Fruit fly (Drosophila melanogaster) whole organism: ENCODE data around the gene CG42367.

ENCODE experiments used
- CG8478 ChIP-seq: fragments of >200 bp; optimal IDR thresholded peaks from 2 replicates; lab custom pipeline; 2018; ENCODE audit warnings: inconsistent platforms
- Dll ChIP-seq: fragments of >200 bp; optimal IDR thresholded peaks from 2 replicates; lab custom pipeline; 2017
- EcR ChIP-seq, 2 experiments: fragments of >200 bp; optimal IDR thresholded peaks; 2 replicates each; lab custom pipeline; 2017; ENCODE audit warnings: missing biosample characterization in 2 of 2, missing genetic modification characterization in 2 of 2, missing genetic modification reagents in 2 of 2
- pan ChIP-seq: fragments of >200 bp; optimal IDR thresholded peaks from 2 replicates; lab custom pipeline; 2017
- psq ChIP-seq: fragments of >200 bp; optimal IDR thresholded peaks from 2 replicates; lab custom pipeline; 2017
- usp ChIP-seq: fragments of >200 bp; optimal IDR thresholded peaks from 2 replicates; lab custom pipeline; 2017; ENCODE audit warnings: missing biosample characterization, missing genetic modification characterization, mixed read lengths

CG42367 gene

DNA sequence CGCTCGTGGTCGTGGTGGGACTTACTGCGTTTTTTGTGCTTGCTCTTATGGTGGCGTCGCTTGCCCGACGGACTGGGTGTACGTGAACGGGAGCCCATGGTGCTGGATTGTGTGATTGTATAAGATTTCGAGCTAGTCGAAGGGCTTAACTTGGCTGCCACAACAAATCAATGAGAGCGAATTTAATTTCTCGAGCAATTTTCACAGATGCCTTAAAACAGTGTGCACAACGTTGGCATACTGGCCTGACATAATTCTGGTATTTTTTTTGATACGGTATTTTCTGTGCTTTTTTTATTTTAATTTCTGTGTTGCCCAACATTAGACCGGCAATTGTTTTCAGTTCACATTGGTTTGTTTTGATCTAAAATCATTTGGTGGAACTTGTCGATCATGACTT lies 7.5 kb downstream of the CG42367 start, which contains the start of gene Arglu1:
Arglu1 (minus strand) TSS at position 227 of the 400 bp plus-strand sequence.
- TF ChIP-seq usp (GFP tag; lab: Kevin White, UChicago) (no peak), CG8478 (no peak), pan (lab: Kevin White, UChicago) (no peak), EcR (GFP tag; optimal IDR thresholded peaks at IDR 0.05; lab: Kevin White, UChicago) (no peak), psq (lab: Kevin White, UChicago) (no peak), Dll (lab: Kevin White, UChicago) (no peak)

DNA sequence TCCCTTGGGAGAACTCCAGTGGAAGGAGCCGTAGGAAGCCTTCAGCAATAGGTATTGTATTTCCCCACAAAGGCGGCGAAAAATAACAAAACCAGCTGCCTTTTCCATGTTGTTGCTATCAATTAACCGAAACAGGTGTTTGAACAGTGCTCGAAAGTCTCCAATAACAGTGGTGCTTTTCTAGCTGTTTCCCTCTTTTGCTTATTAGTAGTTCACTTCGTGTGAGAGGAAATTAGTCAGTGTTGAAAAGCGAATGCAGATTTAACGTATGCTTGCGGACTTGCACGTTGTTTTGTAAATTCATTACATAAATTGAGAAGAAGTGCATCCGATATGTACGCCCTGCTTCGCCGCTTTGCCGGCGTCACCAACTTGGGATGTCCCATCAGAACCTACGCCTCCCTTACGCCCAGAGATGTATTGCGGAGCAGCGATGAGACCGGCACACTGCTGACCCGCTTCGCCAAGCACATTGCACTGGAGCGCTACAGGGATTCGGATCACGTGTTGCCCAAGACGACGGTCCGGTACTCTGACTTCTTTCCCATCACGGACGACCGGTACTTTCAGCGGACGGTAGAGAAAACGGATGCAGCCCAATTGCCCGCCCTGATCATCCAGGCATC lies 8.4 kb downstream of the CG42367 start, which contains the start of the genes Datp and CG4619:
Datp (minus strand) TSS at position 160 of the 626 bp plus-strand sequence.
CG4619 (plus strand) TSS at position 233 of the 626 bp plus-strand sequence.
- TF ChIP-seq usp (GFP tag; lab: Kevin White, UChicago) (no peak), Dll (lab: Kevin White, UChicago) (no peak), EcR (GFP tag; optimal IDR thresholded peaks at IDR 0.05; lab: Kevin White, UChicago) (no peak)

DNA sequence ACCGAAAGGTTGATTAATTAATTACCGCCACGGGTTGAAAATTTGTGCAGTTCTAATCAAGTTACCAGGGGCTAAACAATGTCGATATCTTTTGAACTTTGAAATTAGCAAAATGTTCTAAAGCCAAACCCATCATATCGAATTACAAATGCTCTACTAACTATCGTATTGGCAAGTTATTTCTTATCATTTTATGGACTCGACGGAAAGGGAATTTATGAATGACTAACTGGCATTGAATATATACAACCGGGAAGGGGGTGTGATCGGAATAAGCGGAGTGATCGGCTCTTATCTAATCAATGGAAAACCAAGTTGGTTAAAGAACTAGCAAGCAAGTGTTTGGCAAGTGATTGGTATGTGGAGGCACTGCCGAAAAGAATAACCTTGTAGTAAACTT lies 13.1 kb downstream of the CG42367 start:
- TF ChIP-seq pan (lab: Kevin White, UChicago) (no peak), Dll (lab: Kevin White, UChicago) (no peak), EcR (GFP tag; optimal IDR thresholded peaks at IDR 0.05; lab: Kevin White, UChicago) (no peak), usp (GFP tag; lab: Kevin White, UChicago) (no peak)

DNA sequence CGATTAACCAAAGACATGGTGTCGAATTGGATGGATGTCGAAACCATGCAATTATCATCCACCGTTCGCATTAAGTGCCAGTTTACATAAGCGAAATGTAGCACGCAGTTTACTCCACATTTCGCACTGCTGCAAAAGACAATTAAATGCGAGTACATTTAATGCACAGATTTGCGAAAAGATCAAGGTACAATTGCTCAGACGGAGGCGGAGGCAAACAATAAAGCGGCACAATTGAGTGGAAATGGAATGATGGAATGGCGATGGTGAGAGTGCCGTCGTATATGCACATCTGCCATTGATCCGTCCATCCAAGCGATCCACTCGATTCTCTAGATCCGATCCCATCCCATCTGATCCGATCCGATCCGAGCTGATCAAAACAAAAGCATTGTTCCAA lies 14.7 kb downstream of the CG42367 start:
- TF ChIP-seq Dll (lab: Kevin White, UChicago) (no peak), usp (GFP tag; lab: Kevin White, UChicago) (no peak), psq (lab: Kevin White, UChicago) (no peak), EcR (GFP tag; optimal IDR thresholded peaks at IDR 0.05; lab: Kevin White, UChicago) (no peak), CG8478 (no peak), pan (lab: Kevin White, UChicago) (no peak)

DNA sequence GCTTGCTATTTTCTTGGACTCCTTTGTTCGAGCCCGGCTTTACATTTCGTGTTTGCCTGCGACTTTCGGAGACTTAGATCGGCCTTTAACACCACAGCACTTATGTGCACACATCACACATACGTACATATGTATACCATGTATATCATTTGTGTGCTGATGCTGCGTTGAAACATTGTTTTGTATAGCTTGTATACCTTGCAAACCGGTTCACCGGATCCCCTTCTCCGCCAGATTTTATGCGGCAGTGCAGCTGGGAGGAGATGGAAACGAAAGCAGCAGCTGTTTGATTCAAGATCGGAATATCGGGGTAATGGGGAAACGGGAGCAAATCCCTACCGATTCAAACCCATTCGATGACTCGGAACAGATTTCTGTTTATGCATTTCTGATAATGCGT lies 15.7 kb downstream of the CG42367 start:
- TF ChIP-seq pan (lab: Kevin White, UChicago) (no peak), Dll (lab: Kevin White, UChicago) (no peak), EcR (GFP tag; optimal IDR thresholded peaks at IDR 0.05; lab: Kevin White, UChicago) (no peak), usp (GFP tag; lab: Kevin White, UChicago) (no peak), psq (lab: Kevin White, UChicago) (no peak), CG8478 (no peak)

DNA sequence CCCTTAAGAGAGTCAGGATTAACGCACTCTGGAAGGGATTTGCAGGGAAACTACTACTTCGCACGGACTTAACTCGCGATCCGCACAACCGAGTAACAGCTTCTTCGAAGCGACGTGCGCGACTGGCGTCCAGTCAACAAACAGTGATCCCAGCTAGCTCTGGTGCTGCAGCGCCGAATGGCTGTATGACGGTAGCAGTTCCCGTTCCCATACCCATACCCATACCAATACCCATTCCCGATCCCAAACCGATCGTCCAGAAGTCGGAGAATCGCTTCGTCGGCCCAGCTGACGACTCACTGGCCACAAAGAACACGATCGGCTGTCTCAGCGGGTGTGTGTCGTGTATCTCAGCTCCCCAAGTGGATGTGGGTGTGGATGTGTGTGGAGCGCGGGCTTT lies 16.9 kb downstream of the CG42367 start, which contains the start of gene CG5853:
CG5853 (minus strand) TSS at position 384 of the 400 bp plus-strand sequence.
- TF ChIP-seq Dll (lab: Kevin White, UChicago), result no peak
- TF ChIP-seq CG8478, result no peak
- no peak for TF ChIP-seq psq (lab: Kevin White, UChicago)
- no peak for TF ChIP-seq EcR (GFP tag; optimal IDR thresholded peaks at IDR 0.05; lab: Kevin White, UChicago)

DNA sequence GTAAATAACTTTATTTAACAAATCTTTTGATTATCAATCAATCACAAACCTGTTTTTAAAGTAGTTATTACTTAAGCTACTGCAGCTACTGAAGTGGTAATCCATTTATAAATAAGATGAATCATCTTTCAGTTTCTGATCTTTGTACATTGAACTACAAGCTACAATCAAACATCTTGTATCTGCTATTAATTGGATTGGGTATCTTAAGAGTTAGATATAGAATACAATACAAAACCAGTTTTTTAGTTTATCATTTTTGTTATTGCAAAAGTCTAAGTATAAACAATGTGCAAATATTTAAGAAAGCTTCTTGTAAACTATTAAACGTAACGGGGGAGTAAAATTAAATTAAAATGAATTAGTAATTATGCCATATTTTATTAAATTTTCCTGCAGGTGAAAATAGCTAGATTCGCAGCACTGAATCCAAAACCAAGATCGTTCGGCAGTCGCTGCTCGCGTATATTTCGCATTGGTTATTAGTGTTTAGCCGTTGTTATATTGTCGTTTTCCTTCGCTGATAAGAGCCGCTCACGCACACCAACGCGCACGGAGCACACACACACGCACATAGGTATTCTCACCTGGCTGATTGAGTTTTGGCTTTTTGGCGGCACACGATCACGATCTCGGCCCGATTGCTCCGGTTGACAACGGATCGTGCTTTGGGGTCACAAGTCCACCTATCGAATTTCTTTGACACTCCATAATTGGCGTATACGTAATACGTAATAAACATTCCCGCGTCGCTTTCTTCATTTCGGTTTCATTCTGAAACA lies 17.5 kb downstream of the CG42367 start:
- TF ChIP-seq usp (GFP tag; lab: Kevin White, UChicago) (no peak), Dll (lab: Kevin White, UChicago) (no peak), psq (lab: Kevin White, UChicago) (no peak), CG8478 (no peak), pan (lab: Kevin White, UChicago) (no peak), EcR (GFP tag; optimal IDR thresholded peaks at IDR 0.05; lab: Kevin White, UChicago) (no peak)

DNA sequence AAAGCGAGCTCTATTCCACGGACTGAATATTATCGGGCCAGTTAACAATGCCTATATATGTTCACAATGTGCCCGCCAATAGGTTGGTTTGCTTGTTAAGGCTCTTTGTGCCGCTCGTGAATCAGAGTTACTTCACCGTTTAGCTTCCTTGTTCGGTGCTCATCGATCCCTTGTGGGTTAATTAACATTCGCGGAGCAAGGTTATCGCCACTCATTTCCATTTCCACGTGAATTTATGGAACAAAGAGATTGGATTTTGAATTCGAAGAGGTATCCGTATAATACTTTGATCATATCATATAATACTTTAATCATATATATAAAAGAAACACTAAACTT lies 18.1 kb downstream of the CG42367 start:
- TF ChIP-seq usp (GFP tag; lab: Kevin White, UChicago) (no peak), EcR (GFP tag; optimal IDR thresholded peaks at IDR 0.05; lab: Kevin White, UChicago) (no peak), CG8478 (no peak), pan (lab: Kevin White, UChicago) (no peak), Dll (lab: Kevin White, UChicago) (no peak), psq (lab: Kevin White, UChicago) (no peak)

DNA sequence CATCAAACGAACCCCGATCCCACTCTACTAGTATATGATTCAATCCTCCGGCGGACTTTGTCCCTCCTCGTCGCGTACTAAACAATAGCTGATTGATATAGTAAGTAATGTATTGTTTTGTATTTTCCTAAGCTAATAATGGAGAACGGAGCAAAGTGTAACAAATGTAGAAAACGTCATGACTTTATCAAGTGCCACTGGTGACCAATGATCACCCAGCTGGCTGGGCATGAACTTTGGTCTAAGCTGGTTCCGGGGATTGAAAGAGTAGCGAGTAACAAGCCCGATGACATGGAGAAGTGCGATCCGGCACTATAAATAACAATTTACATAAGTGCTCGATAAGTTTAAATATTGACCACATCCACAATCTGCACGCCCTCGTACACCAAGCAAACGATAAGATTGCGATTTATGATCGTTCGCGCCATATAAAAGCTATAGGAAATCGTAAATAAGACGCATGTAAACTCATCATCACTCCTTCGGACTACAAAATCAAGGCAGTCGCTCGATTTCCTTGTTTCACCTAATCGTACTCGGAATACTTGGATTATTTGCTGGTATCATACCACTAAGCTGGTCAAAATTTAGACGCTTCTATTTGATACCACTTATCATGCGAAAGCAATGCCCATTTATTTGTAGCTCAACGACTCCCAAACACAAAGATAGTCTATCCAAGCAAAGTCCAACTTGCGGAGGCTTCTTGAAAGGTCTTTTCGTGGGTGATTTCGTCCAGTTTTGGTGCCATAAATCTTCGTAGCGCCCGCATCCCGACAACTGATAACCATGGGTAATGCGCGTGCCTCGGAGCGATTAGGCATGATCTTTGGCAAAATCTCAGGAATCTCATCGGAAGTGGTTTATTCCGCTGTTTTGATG lies 19.0 kb downstream of the CG42367 start:
- TF ChIP-seq usp (GFP tag; lab: Kevin White, UChicago) (no peak), psq (lab: Kevin White, UChicago) (no peak), EcR (GFP tag; optimal IDR thresholded peaks at IDR 0.05; lab: Kevin White, UChicago) (no peak), CG8478 (no peak), Dll (lab: Kevin White, UChicago) (no peak), pan (lab: Kevin White, UChicago) (no peak)

DNA sequence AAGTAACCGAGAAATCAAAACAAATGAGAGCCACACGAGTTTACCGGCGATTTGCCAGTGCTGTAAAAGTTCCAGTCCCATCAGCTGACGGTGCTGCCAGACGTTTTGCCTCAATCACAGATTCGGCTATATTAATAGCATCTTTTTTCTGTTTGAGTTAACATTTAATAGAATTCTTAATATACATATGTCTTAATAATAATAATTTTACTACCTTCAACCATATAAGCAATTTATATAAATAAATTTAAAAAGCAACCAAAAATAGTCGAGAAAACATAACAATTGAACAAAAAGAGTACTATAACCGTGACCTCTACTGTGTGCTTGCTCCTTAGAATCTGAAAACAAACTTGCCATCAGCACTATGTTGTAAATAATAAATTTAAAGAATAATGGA lies 23.7 kb downstream of the CG42367 start, which contains the start of the genes CG13126 and CG4709:
CG13126 (minus strand) TSS at position 63 of the 400 bp plus-strand sequence.
CG4709 (plus strand) TSS at position 207 of the 400 bp plus-strand sequence.
- TF ChIP-seq psq (lab: Kevin White, UChicago) (no peak), EcR (GFP tag; optimal IDR thresholded peaks at IDR 0.05; lab: Kevin White, UChicago) (no peak), Dll (lab: Kevin White, UChicago) (no peak), pan (lab: Kevin White, UChicago) (no peak), usp (GFP tag; lab: Kevin White, UChicago) (no peak), CG8478 (no peak)

DNA sequence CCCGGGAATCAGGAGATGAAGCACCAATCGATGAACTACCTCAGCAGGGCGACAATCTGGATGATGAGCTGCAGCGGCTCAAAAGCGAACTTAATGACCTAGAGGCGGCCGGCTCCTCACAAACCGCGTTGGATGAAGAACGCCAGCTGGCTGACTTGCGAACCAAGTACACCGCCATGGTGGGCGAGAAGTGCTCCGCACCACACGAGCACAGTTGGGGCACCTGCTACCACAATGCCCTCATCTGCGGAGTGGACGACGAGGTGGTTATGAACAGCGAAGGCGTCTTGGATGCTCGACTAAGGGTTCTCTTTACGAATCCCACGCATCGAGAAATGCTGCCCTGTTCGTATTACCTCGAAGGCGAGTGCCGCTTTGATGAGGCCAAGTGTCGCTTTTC lies 24.3 kb downstream of the CG42367 start:
- TF ChIP-seq EcR (GFP tag; optimal IDR thresholded peaks at IDR 0.05; lab: Kevin White, UChicago) (no peak), pan (lab: Kevin White, UChicago) (no peak), usp (GFP tag; lab: Kevin White, UChicago) (no peak), CG8478 (no peak), Dll (lab: Kevin White, UChicago) (no peak), psq (lab: Kevin White, UChicago) (no peak)
